Worm (Caenorhabditis elegans) whole organism, early embryonic: ENCODE measurements around the gene F10E9.5.

Experiments used
- F13C5.2 ChIP-seq: sonication (generic microtip); optimal IDR thresholded peaks from 2 replicates; lab custom pipeline; 2017; ENCODE audit warnings: mild to moderate bottlenecking, missing genetic modification characterization, inconsistent platforms, missing compliant biosample characterization
- ets-7 ChIP-seq: sonication (generic microtip); optimal IDR thresholded peaks from 2 replicates; lab custom pipeline; 2016; ENCODE audit warnings: missing genotype, missing genetic modification characterization, missing compliant biosample characterization
- flt-1 ChIP-seq: fragments of 200-800 bp; sonication (Bioruptor generic); IDR thresholded peaks from 2 replicates; pipeline ENCODE4 v1.3.6; 2022; ENCODE audit warnings: missing genetic modification characterization, missing compliant biosample characterization
- tra-4 ChIP-seq: sonication (generic microtip); optimal IDR thresholded peaks from 2 replicates; lab custom pipeline; 2017; ENCODE audit warnings: missing genetic modification characterization, missing compliant biosample characterization

ce11 chrIII:8299734-8300133, 7.7 kb upstream of the F10E9.5 start:
- TF ChIP-seq flt-1 (GFP tag; lab: Robert Waterston, UW) (no peak), tra-4 (no peak), ets-7 (tag; lab: Kevin White, UChicago) (no peak), F13C5.2 (tag; lab: Kevin White, UChicago) (no peak)
